Worm (Caenorhabditis elegans): Measurements from ENCODE around the gene F16H6.7.

The F16H6.7 gene

DNA sequence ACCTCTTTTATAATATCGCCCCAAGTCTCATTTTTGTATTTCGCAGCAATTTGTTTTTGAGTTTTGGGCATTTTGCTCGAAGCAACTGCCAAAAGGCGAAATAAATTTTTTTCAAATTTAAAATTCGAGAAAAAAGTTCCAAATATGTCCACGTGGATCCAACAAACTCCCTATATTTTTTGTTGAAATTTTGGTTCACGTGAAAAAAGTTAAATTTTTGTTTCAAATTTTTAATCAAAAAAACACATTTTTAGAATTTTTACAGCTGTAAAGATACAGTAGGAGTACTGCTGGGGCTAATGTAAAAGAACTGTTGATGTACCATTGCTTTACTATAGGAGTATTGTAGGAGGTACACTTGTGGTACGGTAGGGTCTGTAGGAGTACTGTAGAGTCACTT lies 41.8 kb downstream of the F16H6.7 start, which contains the start of gene C14A6.6:
Gene C14A6.6 (minus strand): TSS at position 101 of the 400 bp plus-strand sequence.
- TF ChIP-seq sox-2 (GFP tag; IDR thresholded peaks at IDR 0.05) (no peak), ceh-19 (GFP tag; optimal IDR thresholded peaks at IDR 0.05) (no peak), elt-2 (tag; optimal IDR thresholded peaks at IDR 0.05) (no peak), hlh-30 (tag; optimal IDR thresholded peaks at IDR 0.05; ENCODE audit: insufficient read depth) (no peak)

ce11 chrV:18164758-18165157 lies 44.2 kb downstream of the F16H6.7 start, which contains the start of gene C14A6.5:
Gene C14A6.5 (minus strand): TSS chrV:18164858.
- TF ChIP-seq dve-1 (tag; optimal IDR thresholded peaks at IDR 0.05) (no peak), pqm-1 (tag; optimal IDR thresholded peaks at IDR 0.05) (no peak), ceh-45 (GFP tag; IDR thresholded peaks at IDR 0.05) (no peak), elt-2 (tag; optimal IDR thresholded peaks at IDR 0.05) (no peak), mec-3 (tag; optimal IDR thresholded peaks at IDR 0.05; ENCODE audit: borderline replicate concordance) (no peak), fkh-10 (GFP tag; optimal IDR thresholded peaks at IDR 0.05) (no peak), dmd-4 (tag; optimal IDR thresholded peaks at IDR 0.05; ENCODE audit: borderline replicate concordance) (no peak), hlh-8 (tag; optimal IDR thresholded peaks at IDR 0.05) (no peak), rnt-1 (tag; optimal IDR thresholded peaks at IDR 0.05) (no peak), lin-11 (tag; optimal IDR thresholded peaks at IDR 0.05) (no peak), tbx-2 (tag; optimal IDR thresholded peaks at IDR 0.05) (no peak), fax-1 (tag; optimal IDR thresholded peaks at IDR 0.05) (no peak), lim-6 (tag; optimal IDR thresholded peaks at IDR 0.05) (no peak), pha-4 (tag; optimal IDR thresholded peaks at IDR 0.05) (no peak), C08G9.2 (tag; optimal IDR thresholded peaks at IDR 0.05) (no peak), pat-9 (tag; optimal IDR thresholded peaks at IDR 0.05) (no peak), K09A11.1 (tag; optimal IDR thresholded peaks at IDR 0.05; ENCODE audit: insufficient read depth) (no peak)

- TF ChIP-seq F13H6.1 (tag; optimal IDR thresholded peaks at IDR 0.05) = no peak
- no peak for TF ChIP-seq npax-4 (tag; optimal IDR thresholded peaks at IDR 0.05)
- TF ChIP-seq elt-2 (tag; optimal IDR thresholded peaks at IDR 0.05) = no peak
- TF ChIP-seq nhr-11 (tag; optimal IDR thresholded peaks at IDR 0.05) = no peak
These were observed 45.5 kb downstream of the F16H6.7 start for ce11 chrV:18163434-18163833.

DNA sequence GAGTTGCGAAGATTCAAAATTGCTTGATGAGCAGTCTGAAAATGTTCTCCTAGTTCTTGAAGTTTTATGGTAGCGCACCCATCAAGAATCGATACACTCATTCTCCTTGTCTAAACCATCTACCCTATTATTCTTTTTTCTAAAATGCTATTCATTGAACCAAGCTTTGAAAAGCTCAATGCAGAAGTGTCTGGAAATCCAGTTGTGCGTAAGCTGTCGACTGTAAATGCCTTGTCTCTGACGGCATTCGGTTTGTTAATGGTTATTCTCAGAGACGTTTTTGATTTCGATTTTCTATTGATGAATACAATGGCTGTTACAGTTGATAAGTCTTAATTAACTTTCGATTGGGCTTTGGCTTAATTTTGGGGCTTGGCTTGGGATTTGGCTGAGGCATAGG lies 46.4 kb downstream of the F16H6.7 start, which contains the start of gene C14A6.12:
Gene C14A6.12 (minus strand): TSS at position 101 of the 400 bp plus-strand sequence.
- no peak for TF ChIP-seq elt-4 (tag; optimal IDR thresholded peaks at IDR 0.05)
- no peak for TF ChIP-seq rnt-1 (tag; optimal IDR thresholded peaks at IDR 0.05)
- TF ChIP-seq ceh-30 (tag; optimal IDR thresholded peaks at IDR 0.05) = no peak

ce11 chrV:18161228-18161627 lies 47.7 kb downstream of the F16H6.7 start, which contains the start of gene C14A6.13:
Gene C14A6.13 (minus strand): TSS chrV:18161328.
- TF ChIP-seq ceh-31 (tag; optimal IDR thresholded peaks at IDR 0.05) (no peak), dve-1 (tag; optimal IDR thresholded peaks at IDR 0.05) (no peak), pros-1 (tag; optimal IDR thresholded peaks at IDR 0.05) (no peak), ceh-24 (tag; optimal IDR thresholded peaks at IDR 0.05) (no peak), gmeb-2 (tag; optimal IDR thresholded peaks at IDR 0.05) (no peak), ahr-1 (tag; optimal IDR thresholded peaks at IDR 0.05) (no peak), fkh-6 (tag; optimal IDR thresholded peaks at IDR 0.05) (no peak), lim-6 (tag; optimal IDR thresholded peaks at IDR 0.05) (no peak), pha-2 (tag; optimal IDR thresholded peaks at IDR 0.05) (no peak), odd-2 (tag; optimal IDR thresholded peaks at IDR 0.05) (no peak), lin-11 (tag; optimal IDR thresholded peaks at IDR 0.05) (no peak), fkh-10 (GFP tag; optimal IDR thresholded peaks at IDR 0.05) (no peak), dmd-4 (tag; optimal IDR thresholded peaks at IDR 0.05; ENCODE audit: borderline replicate concordance) (no peak), pag-3 (tag; optimal IDR thresholded peaks at IDR 0.05; ENCODE audit: borderline replicate concordance) (no peak), hlh-15 (tag; optimal IDR thresholded peaks at IDR 0.05) (no peak), pqm-1 (tag; optimal IDR thresholded peaks at IDR 0.05) (no peak), ztf-16 (tag; optimal IDR thresholded peaks at IDR 0.05) (no peak), ceh-45 (GFP tag; IDR thresholded peaks at IDR 0.05) (no peak), ceh-19 (GFP tag; optimal IDR thresholded peaks at IDR 0.05) (no peak), pax-1 (tag; optimal IDR thresholded peaks at IDR 0.05) (no peak)

All from whole organism, late embryonic.